Worm (Caenorhabditis elegans) whole organism, L4 larva: Measurements from ENCODE around the gene ztf-30.

Experiments used
- R02D3.7 ChIP-seq: fragments of 150-350 bp; sonication (generic microtip); optimal IDR thresholded peaks from 3 replicates; lab custom pipeline; 2014; ENCODE audit warnings: missing biosample characterization, missing genetic modification characterization
- dpl-1 ChIP-seq: fragments of 150-350 bp; optimal IDR thresholded peaks from 2 replicates; lab custom pipeline; 2014; ENCODE audit warnings: missing biosample characterization, missing genetic modification reagents, missing genetic modification characterization
- egl-27 ChIP-seq: sonication (generic microtip); optimal IDR thresholded peaks from 3 replicates; lab custom pipeline; 2017; ENCODE audit warnings: missing biosample characterization, missing genetic modification reagents, missing genetic modification characterization
- fkh-10 ChIP-seq: fragments of 150-350 bp; optimal IDR thresholded peaks from 2 replicates; lab custom pipeline; 2014; ENCODE audit warnings: missing biosample characterization, missing genetic modification reagents, missing genetic modification characterization
- lsy-2 ChIP-seq, 2 experiments: fragments of 150-350 bp in 1 of 2; sonication (generic microtip) in 1 of 2; optimal IDR thresholded peaks; 2 replicates each; lab custom pipeline; 2014 to 2017; ENCODE audit warnings: missing biosample characterization in 2 of 2, missing genetic modification characterization in 2 of 2
- nhr-11 ChIP-seq: fragments of 150-350 bp; optimal IDR thresholded peaks from 2 replicates; lab custom pipeline; 2014; ENCODE audit warnings: missing biosample characterization, missing genetic modification characterization
- nhr-237 ChIP-seq: sonication (generic microtip); optimal IDR thresholded peaks from 2 replicates; lab custom pipeline; 2017; ENCODE audit warnings: missing biosample characterization, missing genetic modification characterization
- nhr-25 ChIP-seq: sonication (generic microtip); optimal IDR thresholded peaks from 2 replicates; lab custom pipeline; 2017; ENCODE audit warnings: missing genetic modification characterization, mild to moderate bottlenecking, missing compliant biosample characterization, antibody characterized with exemption, moderate library complexity, borderline replicate concordance; ENCODE audit not compliant: insufficient read depth
- sdz-12 ChIP-seq: fragments of 200-800 bp; sonication (Bioruptor generic); optimal IDR thresholded peaks from 2 replicates; lab custom pipeline; 2018; ENCODE audit warnings: mild to moderate bottlenecking, missing genetic modification characterization, missing compliant biosample characterization
- snpc-1.2 ChIP-seq: fragments of 200-800 bp; sonication (Bioruptor generic); IDR thresholded peaks from 2 replicates; pipeline ENCODE4 v1.3.6; 2022; ENCODE audit warnings: missing genetic modification reagents, missing genetic modification characterization, missing compliant biosample characterization
- vab-7 ChIP-seq: fragments of 200-800 bp; sonication (Bioruptor generic); IDR thresholded peaks from 2 replicates; pipeline ENCODE4 v1.3.6; 2022; ENCODE audit warnings: missing genetic modification reagents, missing genetic modification characterization, missing compliant biosample characterization

DNA sequence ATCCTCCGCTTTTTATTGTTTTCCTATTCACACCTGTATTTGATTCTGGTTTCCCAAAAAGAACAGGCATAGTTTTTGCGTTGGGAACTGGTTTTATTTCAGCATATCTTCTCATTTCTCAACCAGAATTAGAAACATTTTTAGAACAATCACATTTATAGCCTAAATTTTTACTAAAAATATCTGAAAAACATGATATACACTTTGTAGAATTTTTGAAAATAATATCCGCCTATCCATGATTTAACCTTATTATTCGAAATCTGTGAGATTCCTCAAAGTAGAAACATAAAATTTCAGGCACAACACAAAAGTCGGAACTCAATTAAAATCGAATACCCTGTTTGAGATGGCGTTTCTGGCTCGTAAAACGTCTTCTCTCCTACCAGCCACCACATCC, 36.8 kb downstream of the ztf-30 start, which contains the start of gene acdh-6:
- no peak for TF ChIP-seq nhr-25 (tag; lab: Kevin White, UChicago)
- no peak for TF ChIP-seq R02D3.7
- no peak for TF ChIP-seq dpl-1 (GFP tag; lab: Kevin White, UChicago)
- no peak for TF ChIP-seq fkh-10 (GFP tag; lab: Kevin White, UChicago)
- no peak for TF ChIP-seq egl-27 (tag; lab: Kevin White, UChicago)
- no peak for TF ChIP-seq vab-7 (GFP tag; lab: Robert Waterston, UW)
- TF ChIP-seq sdz-12, result no peak
- TF ChIP-seq nhr-11, result no peak
- no peak for TF ChIP-seq snpc-1.2 (GFP tag; lab: Robert Waterston, UW)
- no peak for TF ChIP-seq lsy-2 (tag; optimal IDR thresholded peaks at IDR 0.05; lab: Kevin White, UChicago)
- no peak for TF ChIP-seq nhr-237 (tag; lab: Kevin White, UChicago)
